Worm (Caenorhabditis elegans) whole organism, midembryonic: ENCODE data around the gene nep-26.

Experiments used
- cog-1 ChIP-seq: sonication (generic microtip); optimal IDR thresholded peaks from 2 replicates; lab custom pipeline; 2016; ENCODE audit warnings: missing genetic modification characterization, missing compliant biosample characterization
- flt-1 ChIP-seq: fragments of 200-800 bp; sonication (Bioruptor generic); IDR thresholded peaks from 2 replicates; pipeline ENCODE4 v1.3.6; 2022; ENCODE audit warnings: missing genetic modification characterization, missing compliant biosample characterization
- ztf-23 ChIP-seq: fragments of 200-800 bp; sonication (Bioruptor generic); IDR thresholded peaks from 2 replicates; pipeline ENCODE4 v1.3.6; 2022; ENCODE audit warnings: missing genetic modification reagents, missing genetic modification characterization, missing compliant biosample characterization
- ztf-29 ChIP-seq: fragments of 200-800 bp; sonication (Bioruptor generic); IDR thresholded peaks from 2 replicates; pipeline ENCODE4 v1.3.6; 2022; ENCODE audit warnings: missing genetic modification reagents, missing genetic modification characterization, missing compliant biosample characterization

- no peak for TF ChIP-seq ztf-23
- no peak for TF ChIP-seq flt-1
- TF ChIP-seq ztf-29: no peak
- no peak for TF ChIP-seq cog-1
These were observed 16.2 kb upstream of the nep-26 start, which contains the start of gene gcy-5 for ce11 chrII:10316119-10316518.
